Worm (Caenorhabditis elegans) whole organism, late embryonic: ENCODE data around the gene ZK177.12.

ENCODE experiments used
- ama-1 ChIP-seq: fragments of 150-350 bp; optimal IDR thresholded peaks from 2 replicates; lab custom pipeline; 2014
- madf-2 ChIP-seq: sonication (generic microtip); optimal IDR thresholded peaks from 2 replicates; lab custom pipeline; 2017; ENCODE audit warnings: missing genetic modification characterization, missing compliant biosample characterization
- npax-4 ChIP-seq: sonication (generic microtip); optimal IDR thresholded peaks from 2 replicates; lab custom pipeline; 2016; ENCODE audit warnings: missing genetic modification characterization, missing compliant biosample characterization
- pax-1 ChIP-seq: fragments of 150-350 bp; optimal IDR thresholded peaks from 2 replicates; lab custom pipeline; 2014; ENCODE audit warnings: missing biosample characterization, missing genetic modification characterization
- pqm-1 ChIP-seq: sonication (generic microtip); optimal IDR thresholded peaks from 2 replicates; lab custom pipeline; 2016; ENCODE audit warnings: missing genetic modification characterization, missing compliant biosample characterization

ce11 chrII:5554317-5554716 is 32.8 kb downstream of the ZK177.12 start, which contains the start of gene ins-12:
- TF ChIP-seq pax-1 (tag; lab: Kevin White, UChicago): no peak
- no peak for TF ChIP-seq ama-1 (lab: Kevin White, UChicago)
- TF ChIP-seq madf-2 (tag; lab: Kevin White, UChicago): no peak
- TF ChIP-seq pqm-1 (tag; lab: Kevin White, UChicago): no peak
- TF ChIP-seq npax-4 (tag; lab: Kevin White, UChicago): no peak
